Worm (Caenorhabditis elegans): ENCODE measurements around the gene paqr-1.

Gene paqr-1

DNA sequence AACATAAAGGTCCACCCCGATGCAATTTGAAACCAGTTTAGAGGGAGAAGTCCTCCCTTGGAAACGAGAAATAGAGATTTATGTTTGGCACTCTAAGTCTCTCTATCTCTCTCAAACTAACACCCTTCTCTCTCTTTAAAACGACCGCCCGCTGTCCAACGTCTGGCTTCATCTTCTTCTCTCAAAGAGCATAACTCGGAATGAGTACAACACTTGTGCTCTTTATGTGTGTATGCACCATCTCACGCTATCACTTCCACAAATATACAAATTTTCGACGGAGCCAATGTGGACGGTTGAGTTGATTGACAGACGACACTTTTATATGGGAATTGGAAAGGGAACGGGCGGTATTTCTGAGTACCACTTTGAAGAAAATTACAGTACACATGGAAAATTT lies 19.1 kb upstream of the paqr-1 start:
- TF ChIP-seq unc-39 (tag; optimal IDR thresholded peaks at IDR 0.05), result no peak
- TF ChIP-seq sptf-1 (tag; optimal IDR thresholded peaks at IDR 0.05), result peak; percentile 25
- no peak for TF ChIP-seq lin-32 (GFP tag; optimal IDR thresholded peaks at IDR 0.05)
- no peak for TF ChIP-seq lin-13 (tag; optimal IDR thresholded peaks at IDR 0.05)
- no peak for TF ChIP-seq pha-4 (tag; optimal IDR thresholded peaks at IDR 0.05)
- TF ChIP-seq ztf-11 (tag; optimal IDR thresholded peaks at IDR 0.05), result no peak
- TF ChIP-seq unc-120 (tag; optimal IDR thresholded peaks at IDR 0.05; ENCODE audit: poor library complexity, severe bottlenecking), result peak; percentile 35
- peak; percentile 2 for TF ChIP-seq ces-1 (GFP tag; optimal IDR thresholded peaks at IDR 0.05)

DNA sequence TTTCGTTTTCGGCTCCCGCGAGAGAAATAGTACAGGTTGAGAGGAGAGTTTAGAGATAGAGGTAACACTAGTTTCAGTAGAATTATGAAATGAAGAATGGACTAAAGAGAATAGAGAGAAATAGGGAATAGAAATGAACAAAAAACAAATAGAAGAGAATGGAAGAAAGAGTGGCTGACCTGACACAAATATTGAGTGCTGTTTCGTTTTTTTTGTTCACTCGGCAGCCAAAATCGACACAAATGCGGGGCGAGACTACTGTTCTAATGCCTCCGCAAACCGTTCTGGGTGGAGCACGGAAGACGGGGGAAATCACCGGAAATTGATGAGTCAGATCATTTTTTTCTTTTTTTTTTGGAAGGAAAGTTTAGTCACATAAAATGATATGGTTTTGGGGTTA lies 17.4 kb upstream of the paqr-1 start:
- no peak for TF ChIP-seq lin-32 (GFP tag; optimal IDR thresholded peaks at IDR 0.05)
- TF ChIP-seq lsy-2 (tag; optimal IDR thresholded peaks at IDR 0.05), result no peak
- TF ChIP-seq elt-1 (tag; optimal IDR thresholded peaks at IDR 0.05; ENCODE audit: borderline replicate concordance, insufficient read depth), result no peak
- no peak for TF ChIP-seq nhr-76 (tag; optimal IDR thresholded peaks at IDR 0.05)
- no peak for TF ChIP-seq nhr-12 (tag; optimal IDR thresholded peaks at IDR 0.05)
- no peak for TF ChIP-seq drap-1 (GFP tag; optimal IDR thresholded peaks at IDR 0.05)
- no peak for TF ChIP-seq ham-2 (GFP tag; optimal IDR thresholded peaks at IDR 0.05)
- no peak for TF ChIP-seq tbx-8 (GFP tag; optimal IDR thresholded peaks at IDR 0.05)
- TF ChIP-seq unc-39 (tag; optimal IDR thresholded peaks at IDR 0.05), result no peak
- no peak for TF ChIP-seq flh-1 (GFP tag; optimal IDR thresholded peaks at IDR 0.05)
- no peak for TF ChIP-seq hlh-1 (tag; optimal IDR thresholded peaks at IDR 0.05)
- no peak for TF ChIP-seq ceh-83 (GFP tag; optimal IDR thresholded peaks at IDR 0.05)

DNA sequence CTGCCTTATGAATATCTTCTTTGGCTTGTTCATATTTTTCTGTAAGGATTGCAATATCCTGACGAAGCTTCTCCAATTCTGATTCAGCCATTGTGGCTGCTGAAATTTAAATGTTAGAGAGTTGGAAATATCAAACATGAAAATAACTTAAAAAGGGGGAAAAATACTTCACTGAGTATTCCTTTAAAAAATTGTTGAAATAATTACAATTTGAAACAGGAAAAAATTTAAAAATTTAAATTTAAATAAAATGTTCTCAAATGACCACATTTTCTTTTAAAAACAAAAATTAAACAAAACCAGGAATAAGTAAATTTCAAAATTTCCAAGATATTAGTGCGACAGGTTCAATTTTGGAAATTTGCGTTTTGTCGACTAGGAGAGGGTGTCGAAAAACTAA lies 17.0 kb upstream of the paqr-1 start, which contains the start of gene bicd-1:
Gene bicd-1 (minus strand): TSS at position 101 of the 400 bp plus-strand sequence.
- TF ChIP-seq bed-3 (GFP tag; optimal IDR thresholded peaks at IDR 0.05) (no peak), zip-8 (tag; optimal IDR thresholded peaks at IDR 0.05) (no peak), elt-3 (tag; optimal IDR thresholded peaks at IDR 0.05) (no peak)

DNA sequence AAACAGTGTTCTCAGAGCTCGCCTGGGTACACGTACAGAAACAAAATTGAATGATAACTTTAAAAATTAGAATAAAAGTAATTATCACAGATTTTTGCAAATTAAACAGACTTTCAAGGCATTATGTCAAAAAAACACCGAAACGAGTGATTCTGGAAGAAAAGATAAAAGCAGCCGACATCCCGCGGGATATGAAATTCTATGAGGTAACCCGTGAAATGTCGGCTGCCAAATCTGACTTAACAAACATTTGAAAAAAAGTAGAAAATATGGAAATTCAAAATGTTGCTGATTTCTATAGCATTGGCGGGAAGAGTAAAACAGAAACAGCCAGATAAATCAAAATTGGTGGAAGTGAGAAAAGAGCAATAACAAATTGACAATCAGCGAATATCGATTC lies 10.4 kb upstream of the paqr-1 start:
- TF ChIP-seq flh-1 (GFP tag; optimal IDR thresholded peaks at IDR 0.05), result no peak

DNA sequence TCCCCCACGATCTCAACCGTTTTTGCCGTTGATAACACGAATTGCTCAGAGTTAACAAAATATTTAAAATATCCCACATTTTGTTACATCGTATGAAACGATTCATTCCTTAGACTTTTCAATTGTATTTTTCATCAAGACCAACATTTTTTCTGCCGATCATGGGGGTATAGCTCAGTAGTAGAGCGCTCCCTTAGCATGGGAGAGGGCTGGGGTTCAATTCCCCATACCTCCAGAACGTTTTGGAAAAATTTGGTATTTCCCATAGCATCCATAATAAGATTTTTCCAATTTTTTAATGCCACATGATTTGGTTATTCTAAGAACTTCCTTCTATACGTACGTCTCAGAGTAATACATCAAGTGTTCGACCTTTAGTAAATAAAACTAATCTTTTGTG lies 6.8 kb upstream of the paqr-1 start:
- TF ChIP-seq mls-2 (tag; optimal IDR thresholded peaks at IDR 0.05) (no peak), nhr-2 (tag; optimal IDR thresholded peaks at IDR 0.05) (no peak), mep-1 (tag; optimal IDR thresholded peaks at IDR 0.05) (no peak), ztf-11 (tag; optimal IDR thresholded peaks at IDR 0.05) (no peak), nhr-28 (tag; optimal IDR thresholded peaks at IDR 0.05) (no peak)

DNA sequence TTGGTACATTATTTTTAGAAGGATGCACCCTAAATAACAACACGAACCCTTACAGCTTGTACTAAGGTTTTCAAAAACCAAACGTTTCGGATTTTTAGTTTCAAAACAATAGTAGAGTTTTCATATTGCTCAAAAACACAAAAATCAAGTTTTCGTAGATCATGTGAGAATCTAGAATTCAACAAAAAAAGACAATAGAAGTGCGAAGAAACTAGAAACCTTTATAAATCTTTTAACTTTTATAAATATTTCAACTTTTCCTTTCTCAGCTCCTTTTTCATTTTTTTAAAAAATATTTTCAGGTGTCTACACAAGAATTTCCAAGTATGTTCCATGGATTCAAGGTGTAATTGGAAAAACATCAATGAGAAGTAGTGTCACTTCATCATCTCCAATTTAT lies 5.2 kb upstream of the paqr-1 start, which contains the start of gene best-9:
Gene best-9 (plus strand): TSS at position 301 of the 400 bp plus-strand sequence.
- TF ChIP-seq lsy-2 (tag; optimal IDR thresholded peaks at IDR 0.05), result no peak
- TF ChIP-seq elt-3 (tag; optimal IDR thresholded peaks at IDR 0.05), result no peak
- TF ChIP-seq flh-1 (GFP tag; optimal IDR thresholded peaks at IDR 0.05), result no peak
- TF ChIP-seq nhr-12 (tag; optimal IDR thresholded peaks at IDR 0.05), result no peak
- TF ChIP-seq mep-1 (tag; optimal IDR thresholded peaks at IDR 0.05), result no peak

DNA sequence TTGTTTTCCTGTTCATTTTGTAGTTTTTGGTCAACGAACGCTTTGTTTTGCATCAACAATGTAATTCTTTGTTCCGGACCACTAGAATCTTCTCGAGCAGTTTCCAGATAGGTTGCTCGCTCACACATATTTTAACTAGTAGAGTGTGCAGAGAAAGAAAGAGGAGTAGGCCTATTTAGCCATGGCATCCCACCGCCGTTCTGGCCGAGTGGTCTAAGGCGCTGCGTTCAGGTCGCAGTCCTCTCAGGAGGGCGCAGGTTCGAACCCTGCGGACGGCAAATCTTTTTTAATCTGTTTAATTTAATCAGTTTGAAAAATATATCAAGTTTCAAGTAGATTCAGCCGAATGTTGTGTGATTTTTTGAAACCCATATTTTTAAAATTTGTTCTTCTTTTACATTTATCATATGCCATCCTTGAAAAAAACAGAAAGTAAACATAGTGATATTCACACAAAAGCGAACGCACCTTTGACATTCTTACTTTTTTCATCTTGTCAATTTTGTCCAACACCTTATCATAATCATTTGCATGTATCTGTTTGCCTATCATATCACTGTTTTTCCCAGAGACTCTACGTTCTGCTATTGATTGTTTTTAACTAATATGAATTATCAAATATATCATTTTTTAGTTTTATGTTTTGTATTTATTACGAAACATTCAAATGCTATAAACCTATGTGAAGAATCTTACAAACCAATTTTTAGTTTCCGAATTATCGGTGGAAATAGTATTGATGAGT lies 1.6 kb upstream of the paqr-1 start, which contains the start of gene try-3:
Gene try-3 (plus strand): TSS at position 532 of the 745 bp plus-strand sequence.
- TF ChIP-seq lsy-2 (tag; optimal IDR thresholded peaks at IDR 0.05), result peak; percentile 11
- peak; percentile 78 for TF ChIP-seq mls-2 (tag; optimal IDR thresholded peaks at IDR 0.05)
- no peak for TF ChIP-seq nhr-76 (tag; optimal IDR thresholded peaks at IDR 0.05)
- peak; percentile 77 for TF ChIP-seq drap-1 (GFP tag; optimal IDR thresholded peaks at IDR 0.05)
- TF ChIP-seq nhr-2 (tag; optimal IDR thresholded peaks at IDR 0.05), result no peak
- peak; percentile 75 for TF ChIP-seq M03D4.4 (tag; optimal IDR thresholded peaks at IDR 0.05)
- TF ChIP-seq ces-1 (GFP tag; optimal IDR thresholded peaks at IDR 0.05), result peak; percentile 27
- peak; percentile 81 for TF ChIP-seq cnd-1 (tag; optimal IDR thresholded peaks at IDR 0.05)
- no peak for TF ChIP-seq nhr-12 (tag; optimal IDR thresholded peaks at IDR 0.05)
- no peak for TF ChIP-seq lin-13 (tag; optimal IDR thresholded peaks at IDR 0.05)
- TF ChIP-seq flh-1 (GFP tag; optimal IDR thresholded peaks at IDR 0.05), result peak; percentile 49
- no peak for TF ChIP-seq blmp-1 (tag; optimal IDR thresholded peaks at IDR 0.05)
- TF ChIP-seq hlh-1 (tag; optimal IDR thresholded peaks at IDR 0.05), result no peak
- TF ChIP-seq mab-5 (tag; optimal IDR thresholded peaks at IDR 0.05), result no peak
- peak; percentile 1 for TF ChIP-seq mep-1 (tag; optimal IDR thresholded peaks at IDR 0.05)
- peak; percentile 83 for TF ChIP-seq sptf-1 (tag; optimal IDR thresholded peaks at IDR 0.05)
- TF ChIP-seq bed-3 (GFP tag; optimal IDR thresholded peaks at IDR 0.05), result peak; percentile 47
- TF ChIP-seq ceh-43 (GFP tag; optimal IDR thresholded peaks at IDR 0.05), result no peak
- TF ChIP-seq unc-120 (tag; optimal IDR thresholded peaks at IDR 0.05; ENCODE audit: poor library complexity, severe bottlenecking), result peak; percentile 87
- TF ChIP-seq ztf-11 (tag; optimal IDR thresholded peaks at IDR 0.05), result no peak
- peak; percentile 36 for TF ChIP-seq tbx-8 (GFP tag; optimal IDR thresholded peaks at IDR 0.05)
- peak; percentile 86 for TF ChIP-seq ceh-83 (GFP tag; optimal IDR thresholded peaks at IDR 0.05)
- TF ChIP-seq sem-2 (GFP tag; optimal IDR thresholded peaks at IDR 0.05), result peak; percentile 74
- TF ChIP-seq unc-39 (tag; optimal IDR thresholded peaks at IDR 0.05), result no peak
- TF ChIP-seq lin-32 (GFP tag; optimal IDR thresholded peaks at IDR 0.05), result peak; percentile 39
- no peak for TF ChIP-seq pha-4 (tag; optimal IDR thresholded peaks at IDR 0.05)
- no peak for TF ChIP-seq unc-62 (GFP tag; optimal IDR thresholded peaks at IDR 0.05)

Measured in whole organism, mixed stage, embryonic.